Worm (Caenorhabditis elegans) whole organism, L2 larva: ENCODE measurements around the gene ZK899.5.

Source experiments
- C34F6.9 ChIP-seq: fragments of 150-350 bp; optimal IDR thresholded peaks from 2 replicates; lab custom pipeline; 2014; ENCODE audit warnings: missing biosample characterization, missing genetic modification characterization
- F13H6.1 ChIP-seq: sonication (generic microtip); optimal IDR thresholded peaks from 2 replicates; lab custom pipeline; 2016; ENCODE audit warnings: missing genetic modification characterization, missing compliant biosample characterization
- R02D3.7 ChIP-seq: fragments of 150-350 bp; optimal IDR thresholded peaks from 2 replicates; lab custom pipeline; 2014; ENCODE audit warnings: missing biosample characterization, missing genetic modification characterization
- Y55F3AM.14 ChIP-seq: fragments of 200-800 bp; sonication (Bioruptor generic); optimal IDR thresholded peaks from 2 replicates; lab custom pipeline; 2018; ENCODE audit warnings: mild to moderate bottlenecking, missing genetic modification characterization, missing compliant biosample characterization
- ZK546.5 ChIP-seq: sonication (generic microtip); optimal IDR thresholded peaks from 2 replicates; lab custom pipeline; 2017; ENCODE audit warnings: missing biosample characterization, missing genetic modification characterization
- alr-1 ChIP-seq: fragments of 150-350 bp; optimal IDR thresholded peaks from 2 replicates; lab custom pipeline; 2014; ENCODE audit warnings: missing biosample characterization, missing genetic modification characterization
- aly-2 ChIP-seq: fragments of 150-350 bp; optimal IDR thresholded peaks from 2 replicates; lab custom pipeline; 2014; ENCODE audit warnings: missing biosample characterization, missing genetic modification characterization
- ama-1 ChIP-seq: fragments of 150-350 bp; optimal IDR thresholded peaks from 2 replicates; lab custom pipeline; 2018; ENCODE audit warnings: inconsistent platforms
- blmp-1 ChIP-seq: sonication (generic microtip); optimal IDR thresholded peaks from 2 replicates; lab custom pipeline; 2017; ENCODE audit warnings: missing genetic modification characterization, mild to moderate bottlenecking, missing compliant biosample characterization, antibody characterized with exemption, moderate library complexity; ENCODE audit not compliant: insufficient read depth
- ceh-16 ChIP-seq: fragments of 150-350 bp; optimal IDR thresholded peaks from 2 replicates; lab custom pipeline; 2014; ENCODE audit warnings: missing biosample characterization, missing genetic modification characterization
- ceh-82 ChIP-seq: fragments of 150-350 bp; optimal IDR thresholded peaks from 2 replicates; lab custom pipeline; 2014; ENCODE audit warnings: missing biosample characterization, missing genetic modification characterization
- crh-2 ChIP-seq: sonication (generic microtip); optimal IDR thresholded peaks from 2 replicates; lab custom pipeline; 2017; ENCODE audit warnings: missing biosample characterization, missing genetic modification characterization
- dmd-4 ChIP-seq: sonication (generic microtip); optimal IDR thresholded peaks from 2 replicates; lab custom pipeline; 2017; ENCODE audit warnings: missing biosample characterization, missing genetic modification characterization
- egl-27 ChIP-seq: sonication (generic microtip); optimal IDR thresholded peaks from 3 replicates; lab custom pipeline; 2017; ENCODE audit warnings: missing biosample characterization, missing genetic modification reagents, missing genetic modification characterization
- elt-1 ChIP-seq: fragments of 150-350 bp; optimal IDR thresholded peaks from 2 replicates; lab custom pipeline; 2014; ENCODE audit warnings: missing biosample characterization, missing genetic modification characterization
- elt-3 ChIP-seq: sonication (generic microtip); optimal IDR thresholded peaks from 2 replicates; lab custom pipeline; 2017; ENCODE audit warnings: missing biosample characterization, missing genetic modification characterization
- fos-1 ChIP-seq: fragments of 150-350 bp; optimal IDR thresholded peaks from 2 replicates; lab custom pipeline; 2014; ENCODE audit warnings: missing biosample characterization, missing genetic modification characterization
- gmeb-1 ChIP-seq: fragments of 150-350 bp; optimal IDR thresholded peaks from 2 replicates; lab custom pipeline; 2014; ENCODE audit warnings: missing biosample characterization, missing genetic modification characterization
- lin-11 ChIP-seq: fragments of 150-350 bp; sonication (generic microtip); optimal IDR thresholded peaks from 2 replicates; lab custom pipeline; 2014; ENCODE audit warnings: missing biosample characterization, missing genetic modification characterization, inconsistent platforms, mixed read lengths
- lin-13 ChIP-seq: fragments of 150-350 bp; optimal IDR thresholded peaks from 2 replicates; lab custom pipeline; 2014; ENCODE audit warnings: missing biosample characterization, missing genetic modification reagents, missing genetic modification characterization
- lin-39 ChIP-seq: fragments of 150-350 bp; optimal IDR thresholded peaks from 2 replicates; lab custom pipeline; 2014; ENCODE audit warnings: missing biosample characterization, missing genetic modification reagents, missing genetic modification characterization
- lsy-2 ChIP-seq, 2 experiments: fragments of 150-350 bp in 1 of 2; sonication (generic microtip) in 1 of 2; optimal IDR thresholded peaks; 2 replicates each; lab custom pipeline; 2014 to 2017; ENCODE audit warnings: missing biosample characterization in 2 of 2, missing genetic modification characterization in 2 of 2
- mab-5 ChIP-seq: fragments of 150-350 bp; optimal IDR thresholded peaks from 2 replicates; lab custom pipeline; 2014; ENCODE audit warnings: missing biosample characterization, missing genetic modification characterization
- mbf-1 ChIP-seq: sonication (generic microtip); optimal IDR thresholded peaks from 2 replicates; lab custom pipeline; 2017; ENCODE audit warnings: missing biosample characterization, missing genetic modification characterization
- mdl-1 ChIP-seq, 2 experiments: fragments of 150-350 bp in 1 of 2; sonication (generic microtip) in 1 of 2; optimal IDR thresholded peaks; 2 replicates each; lab custom pipeline; 2017; ENCODE audit warnings: missing biosample characterization in 2 of 2, missing genetic modification characterization in 2 of 2
- nhr-10 ChIP-seq: sonication (generic microtip); optimal IDR thresholded peaks from 2 replicates; lab custom pipeline; 2017; ENCODE audit warnings: missing biosample characterization, missing genetic modification characterization
- nhr-11 ChIP-seq: fragments of 150-350 bp; optimal IDR thresholded peaks from 2 replicates; lab custom pipeline; 2014; ENCODE audit warnings: missing biosample characterization, missing genetic modification characterization
- nhr-12 ChIP-seq: fragments of 150-350 bp; optimal IDR thresholded peaks from 2 replicates; lab custom pipeline; 2014; ENCODE audit warnings: missing biosample characterization, missing genetic modification characterization
- nhr-129 ChIP-seq: fragments of 150-350 bp; optimal IDR thresholded peaks from 2 replicates; lab custom pipeline; 2014; ENCODE audit warnings: missing biosample characterization, missing genetic modification characterization
- nhr-21 ChIP-seq: fragments of 150-350 bp; optimal IDR thresholded peaks from 2 replicates; lab custom pipeline; 2014; ENCODE audit warnings: missing biosample characterization, missing genetic modification characterization
- nhr-23 ChIP-seq: fragments of 150-350 bp; optimal IDR thresholded peaks from 2 replicates; lab custom pipeline; 2014; ENCODE audit warnings: missing biosample characterization, missing genetic modification reagents, missing genetic modification characterization
- nhr-237 ChIP-seq: fragments of 150-350 bp; optimal IDR thresholded peaks from 2 replicates; lab custom pipeline; 2014; ENCODE audit warnings: missing biosample characterization, missing genetic modification characterization
- nhr-25 ChIP-seq: fragments of 150-350 bp; sonication (generic microtip); optimal IDR thresholded peaks from 3 replicates; lab custom pipeline; 2014; ENCODE audit warnings: missing biosample characterization, missing genetic modification characterization
- nhr-6 ChIP-seq: fragments of 150-350 bp; optimal IDR thresholded peaks from 2 replicates; lab custom pipeline; 2014; ENCODE audit warnings: missing biosample characterization, missing genetic modification characterization
- nhr-77 ChIP-seq: fragments of 150-350 bp; optimal IDR thresholded peaks from 2 replicates; lab custom pipeline; 2014; ENCODE audit warnings: missing biosample characterization, missing genetic modification characterization
- peb-1 ChIP-seq: fragments of 150-350 bp; optimal IDR thresholded peaks from 2 replicates; lab custom pipeline; 2014; ENCODE audit warnings: missing biosample characterization, missing genetic modification characterization
- sem-4 ChIP-seq: fragments of 150-350 bp; optimal IDR thresholded peaks from 2 replicates; lab custom pipeline; 2014; ENCODE audit warnings: missing biosample characterization, missing genetic modification reagents, missing genetic modification characterization
- skn-1 ChIP-seq: sonication (generic microtip); optimal IDR thresholded peaks from 2 replicates; lab custom pipeline; 2017; ENCODE audit warnings: missing biosample characterization, missing genetic modification characterization
- sma-3 ChIP-seq: sonication (generic microtip); optimal IDR thresholded peaks from 2 replicates; lab custom pipeline; 2016; ENCODE audit warnings: missing genetic modification reagents, missing genetic modification characterization, missing compliant biosample characterization
- sma-9 ChIP-seq, 2 experiments: fragments of 150-350 bp in 1 of 2; sonication (generic microtip) in 1 of 2; optimal IDR thresholded peaks; 2 replicates each; lab custom pipeline; 2014 to 2016; ENCODE audit warnings: missing genetic modification characterization in 2 of 2, mild to moderate bottlenecking in 1 of 2, missing biosample characterization in 1 of 2, missing compliant biosample characterization in 1 of 2, missing genetic modification reagents in 1 of 2, moderate library complexity in 1 of 2
- snpc-4 ChIP-seq: fragments of 150-350 bp; optimal IDR thresholded peaks from 2 replicates; lab custom pipeline; 2014; ENCODE audit warnings: missing biosample characterization, missing genetic modification characterization
- unc-39 ChIP-seq: fragments of 150-350 bp; optimal IDR thresholded peaks from 2 replicates; lab custom pipeline; 2014; ENCODE audit warnings: missing biosample characterization, missing genetic modification characterization
- unc-55 ChIP-seq: fragments of 150-350 bp; sonication (generic microtip); optimal IDR thresholded peaks from 3 replicates; lab custom pipeline; 2014; ENCODE audit warnings: missing biosample characterization, missing genetic modification reagents, missing genetic modification characterization
- unc-62 ChIP-seq: fragments of 150-350 bp; optimal IDR thresholded peaks from 2 replicates; lab custom pipeline; 2014; ENCODE audit warnings: missing biosample characterization, missing genetic modification reagents, missing genetic modification characterization
- zag-1 ChIP-seq: fragments of 150-350 bp; optimal IDR thresholded peaks from 2 replicates; lab custom pipeline; 2014; ENCODE audit warnings: missing biosample characterization, missing genetic modification characterization
- ztf-1 ChIP-seq: fragments of 200-800 bp; sonication (Bioruptor generic); conservative IDR thresholded peaks from 2 replicates; pipeline ENCODE4 v1.3.6; 2022; ENCODE audit warnings: missing genetic modification characterization, missing compliant biosample characterization
- ztf-11 ChIP-seq: sonication (generic microtip); optimal IDR thresholded peaks from 2 replicates; lab custom pipeline; 2017; ENCODE audit warnings: missing biosample characterization, missing genetic modification characterization

The ZK899.5 gene

ce11 chrX:9467573-9467972 is 6.8 kb upstream of the ZK899.5 start (continued):
- TF ChIP-seq F13H6.1 (tag; lab: Kevin White, UChicago) (peak; percentile 54), lin-39 (no peak), R02D3.7 (tag; lab: Kevin White, UChicago) (no peak), elt-1 (no peak), unc-55 (GFP tag; lab: Kevin White, UChicago) (peak; percentile 82), crh-2 (tag; lab: Kevin White, UChicago) (peak; percentile 76), mbf-1 (tag; lab: Kevin White, UChicago) (no peak), nhr-6 (tag; lab: Kevin White, UChicago) (peak; percentile 19), lsy-2 (tag; optimal IDR thresholded peaks at IDR 0.05; lab: Kevin White, UChicago) (peak; percentile 61 to 73), unc-62 (GFP tag; lab: Kevin White, UChicago) (no peak), nhr-12 (tag; lab: Kevin White, UChicago) (no peak), unc-39 (tag; lab: Kevin White, UChicago) (no peak), nhr-23 (no peak), elt-3 (tag; lab: Kevin White, UChicago) (no peak), sma-3 (GFP tag; lab: Kevin White, UChicago) (peak; percentile 69), skn-1 (peak; percentile 29), egl-27 (peak; percentile 58), nhr-10 (tag; lab: Kevin White, UChicago) (no peak), sem-4 (peak; percentile 75), blmp-1 (tag; lab: Kevin White, UChicago) (peak; percentile 31), nhr-21 (peak; percentile 83), nhr-25 (tag; lab: Kevin White, UChicago) (no peak), gmeb-1 (tag; lab: Kevin White, UChicago) (peak; percentile 45), lin-11 (tag; lab: Kevin White, UChicago) (no peak), ztf-11 (tag; lab: Kevin White, UChicago) (no peak), peb-1 (no peak), mdl-1 (tag; optimal IDR thresholded peaks at IDR 0.05; lab: Kevin White, UChicago) (peak in 1 of 2 experiments; percentile 7), ceh-16 (tag; lab: Kevin White, UChicago) (no peak)

ce11 chrX:9465722-9466132 is 5.0 kb upstream of the ZK899.5 start:
- TF ChIP-seq gmeb-1 (tag; lab: Kevin White, UChicago) (peak; percentile 95), ZK546.5 (tag; lab: Kevin White, UChicago) (peak; percentile 84), ceh-16 (tag; lab: Kevin White, UChicago) (peak; percentile 95), elt-1 (no peak), nhr-10 (tag; lab: Kevin White, UChicago) (peak; percentile 99), unc-39 (tag; lab: Kevin White, UChicago) (peak; percentile 88), aly-2 (tag; lab: Kevin White, UChicago) (peak; percentile 98), skn-1 (peak; percentile 97), Y55F3AM.14 (peak; percentile 96), lin-13 (GFP tag; lab: Kevin White, UChicago) (peak; percentile 99), nhr-6 (tag; lab: Kevin White, UChicago) (peak; percentile 99), ceh-82 (tag; lab: Kevin White, UChicago) (peak; percentile 96), nhr-23 (no peak), sem-4 (peak; percentile 98), nhr-237 (tag; lab: Kevin White, UChicago) (peak; percentile 100), lsy-2 (tag; optimal IDR thresholded peaks at IDR 0.05; lab: Kevin White, UChicago) (peak; percentile 96 to 98), lin-39 (peak; percentile 99), elt-3 (tag; lab: Kevin White, UChicago) (peak; percentile 86), unc-55 (GFP tag; lab: Kevin White, UChicago) (peak; percentile 100), zag-1 (peak; percentile 99), nhr-12 (tag; lab: Kevin White, UChicago) (peak; percentile 82), mab-5 (peak; percentile 98), sma-3 (GFP tag; lab: Kevin White, UChicago) (peak; percentile 99), nhr-129 (tag; lab: Kevin White, UChicago) (peak; percentile 100), nhr-21 (peak; percentile 100), nhr-77 (tag; lab: Kevin White, UChicago) (peak; percentile 100), peb-1 (peak; percentile 48), R02D3.7 (tag; lab: Kevin White, UChicago) (peak; percentile 82), alr-1 (peak; percentile 39), egl-27 (peak; percentile 99), nhr-25 (tag; lab: Kevin White, UChicago) (peak; percentile 99), C34F6.9 (tag; lab: Kevin White, UChicago) (peak; percentile 99), nhr-11 (tag; lab: Kevin White, UChicago) (peak; percentile 85), fos-1 (tag; lab: Kevin White, UChicago) (peak; percentile 100), ama-1 (lab: Kevin White, UChicago) (no peak), unc-62 (GFP tag; lab: Kevin White, UChicago) (peak; percentile 97), ztf-11 (tag; lab: Kevin White, UChicago) (peak; percentile 86), F13H6.1 (tag; lab: Kevin White, UChicago) (peak; percentile 99), snpc-4 (tag; lab: Kevin White, UChicago) (peak; percentile 90), mdl-1 (tag; optimal IDR thresholded peaks at IDR 0.05; lab: Kevin White, UChicago) (peak; percentile 88 to 95), lin-11 (tag; lab: Kevin White, UChicago) (peak; percentile 63), sma-9 (GFP tag; optimal IDR thresholded peaks at IDR 0.05; lab: Kevin White, UChicago) (peak; percentile 99), sma-9 (tag; optimal IDR thresholded peaks at IDR 0.05; lab: Kevin White, UChicago) (no peak), crh-2 (tag; lab: Kevin White, UChicago) (peak; percentile 100), ztf-1 (GFP tag; lab: Robert Waterston, UW) (no peak), mbf-1 (tag; lab: Kevin White, UChicago) (peak; percentile 79), dmd-4 (tag; lab: Kevin White, UChicago) (peak; percentile 86), blmp-1 (tag; lab: Kevin White, UChicago) (peak; percentile 93)
